Worm (Caenorhabditis elegans): Measurements from ENCODE around the gene C05B5.16.

C05B5.16 gene

DNA sequence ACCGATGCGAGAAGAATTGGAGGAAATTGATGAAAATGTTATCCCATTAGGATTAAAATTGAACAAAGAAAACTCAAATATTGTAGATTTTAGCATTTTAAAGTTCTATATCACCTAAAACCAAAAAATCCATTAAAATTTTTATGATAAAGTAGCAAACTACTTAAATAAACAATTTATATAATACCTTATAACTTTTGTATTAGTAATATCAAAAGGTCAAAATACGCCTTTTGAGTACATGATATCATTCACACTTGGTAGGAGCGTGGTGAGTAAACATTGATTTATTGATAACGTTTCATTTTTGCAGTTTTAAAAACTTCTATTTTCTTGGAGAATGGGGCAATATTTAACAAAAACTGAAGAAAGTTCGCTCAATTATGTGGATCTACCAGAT, 11.2 kb upstream of the C05B5.16 start, which contains the start of gene C05B5.5:
Gene C05B5.5, plus strand, starts transcription at position 301 of the 400 bp plus-strand sequence.
- TF ChIP-seq hnd-1 (tag; optimal IDR thresholded peaks at IDR 0.05): no peak
- no peak for TF ChIP-seq scrt-1 (GFP tag; IDR thresholded peaks at IDR 0.05)
- TF ChIP-seq ama-1 (optimal IDR thresholded peaks at IDR 0.05): no peak
- no peak for TF ChIP-seq hmbx-1 (tag; optimal IDR thresholded peaks at IDR 0.05)
- no peak for TF ChIP-seq sea-1 (GFP tag; conservative IDR thresholded peaks at IDR 0.05)
- TF ChIP-seq ets-7 (tag; optimal IDR thresholded peaks at IDR 0.05): no peak
- TF ChIP-seq ceh-36 (tag; optimal IDR thresholded peaks at IDR 0.05): no peak
- no peak for TF ChIP-seq hmg-4 (GFP tag; optimal IDR thresholded peaks at IDR 0.05)
- TF ChIP-seq pes-1 (GFP tag; IDR thresholded peaks at IDR 0.05): no peak
- TF ChIP-seq tbx-37 (GFP tag; conservative IDR thresholded peaks at IDR 0.05): no peak
- TF ChIP-seq ceh-13 (GFP tag; optimal IDR thresholded peaks at IDR 0.05): no peak
- no peak for TF ChIP-seq B0310.2 (tag; optimal IDR thresholded peaks at IDR 0.05)
- TF ChIP-seq tbx-11 (GFP tag; IDR thresholded peaks at IDR 0.05): no peak
- no peak for TF ChIP-seq aly-1 (tag; optimal IDR thresholded peaks at IDR 0.05)
- no peak for TF ChIP-seq F13C5.2 (tag; optimal IDR thresholded peaks at IDR 0.05)
- no peak for TF ChIP-seq flt-1 (GFP tag; IDR thresholded peaks at IDR 0.05)
- no peak for TF ChIP-seq tra-4 (tag; optimal IDR thresholded peaks at IDR 0.05)

DNA sequence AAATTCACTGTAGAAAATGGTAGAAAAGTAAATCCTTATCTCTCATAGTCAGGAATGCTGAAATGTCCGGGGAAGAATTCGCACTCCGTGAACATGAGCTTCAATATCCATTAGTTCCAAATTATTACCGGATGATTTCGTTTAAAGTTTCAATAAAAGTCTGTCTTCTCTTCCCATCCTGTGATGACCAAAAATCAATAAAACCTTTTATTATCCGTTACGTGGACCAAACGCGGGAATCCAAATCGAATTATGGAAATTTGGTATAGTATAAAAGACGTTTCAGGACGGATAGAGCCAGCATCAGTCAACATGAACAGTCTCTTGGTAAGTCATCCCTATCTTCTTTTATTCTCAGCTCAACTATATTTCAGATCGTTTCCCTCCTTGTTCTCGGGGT, 8.0 kb upstream of the C05B5.16 start, which contains the start of gene C05B5.11:
Gene C05B5.11, plus strand, starts transcription at position 301 of the 400 bp plus-strand sequence.
- TF ChIP-seq scrt-1 (GFP tag; IDR thresholded peaks at IDR 0.05) (no peak), tbx-11 (GFP tag; IDR thresholded peaks at IDR 0.05) (no peak), pes-1 (GFP tag; IDR thresholded peaks at IDR 0.05) (no peak), ceh-36 (tag; optimal IDR thresholded peaks at IDR 0.05) (no peak), ceh-13 (GFP tag; optimal IDR thresholded peaks at IDR 0.05) (no peak), ama-1 (optimal IDR thresholded peaks at IDR 0.05) (no peak), B0310.2 (tag; optimal IDR thresholded peaks at IDR 0.05) (no peak), tbx-37 (GFP tag; conservative IDR thresholded peaks at IDR 0.05) (no peak), flt-1 (GFP tag; IDR thresholded peaks at IDR 0.05) (no peak), hmbx-1 (tag; optimal IDR thresholded peaks at IDR 0.05) (no peak), hnd-1 (tag; optimal IDR thresholded peaks at IDR 0.05) (no peak), tra-4 (tag; optimal IDR thresholded peaks at IDR 0.05) (no peak), hmg-4 (GFP tag; optimal IDR thresholded peaks at IDR 0.05) (no peak), ets-7 (tag; optimal IDR thresholded peaks at IDR 0.05) (no peak)

DNA sequence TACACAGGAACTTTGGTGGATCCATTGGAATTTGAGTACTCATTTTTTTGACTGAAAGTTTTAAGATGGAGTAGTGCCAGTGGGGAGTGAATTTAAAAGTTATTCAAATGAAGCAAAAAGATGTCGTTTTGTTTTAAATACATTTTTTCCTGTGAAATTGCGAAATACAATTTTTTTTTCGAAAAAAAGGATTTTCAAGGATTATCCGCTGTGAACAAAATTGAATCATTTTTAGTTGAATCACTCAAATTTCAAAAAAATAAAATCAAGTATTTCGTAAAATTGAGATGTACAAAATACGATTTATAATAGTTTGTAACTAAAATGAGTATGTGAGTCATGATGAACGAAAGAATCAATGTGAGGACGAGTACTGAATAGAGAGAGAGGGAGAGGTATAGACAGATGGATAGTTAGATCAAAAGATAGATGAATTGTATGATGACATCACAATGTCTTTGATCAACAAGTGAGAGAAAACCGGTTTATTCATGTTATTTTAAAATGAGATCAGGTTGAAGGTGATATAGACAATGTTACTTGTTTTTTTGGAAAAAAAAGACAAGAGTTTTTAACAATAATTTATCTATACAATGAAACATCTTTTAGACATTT, 5.4 kb upstream of the C05B5.16 start, which contains the start of gene C05B5.8:
Gene C05B5.8, minus strand, starts transcription at position 51 of the 615 bp plus-strand sequence.
- TF ChIP-seq scrt-1 (GFP tag; IDR thresholded peaks at IDR 0.05) (no peak), hnd-1 (tag; optimal IDR thresholded peaks at IDR 0.05) (no peak), tbx-11 (GFP tag; IDR thresholded peaks at IDR 0.05) (no peak), ama-1 (optimal IDR thresholded peaks at IDR 0.05) (no peak), B0310.2 (tag; optimal IDR thresholded peaks at IDR 0.05) (no peak), pes-1 (GFP tag; IDR thresholded peaks at IDR 0.05) (no peak), hmbx-1 (tag; optimal IDR thresholded peaks at IDR 0.05) (no peak), aly-1 (tag; optimal IDR thresholded peaks at IDR 0.05) (no peak), hmg-4 (GFP tag; optimal IDR thresholded peaks at IDR 0.05) (no peak), tra-4 (tag; optimal IDR thresholded peaks at IDR 0.05) (no peak)

DNA sequence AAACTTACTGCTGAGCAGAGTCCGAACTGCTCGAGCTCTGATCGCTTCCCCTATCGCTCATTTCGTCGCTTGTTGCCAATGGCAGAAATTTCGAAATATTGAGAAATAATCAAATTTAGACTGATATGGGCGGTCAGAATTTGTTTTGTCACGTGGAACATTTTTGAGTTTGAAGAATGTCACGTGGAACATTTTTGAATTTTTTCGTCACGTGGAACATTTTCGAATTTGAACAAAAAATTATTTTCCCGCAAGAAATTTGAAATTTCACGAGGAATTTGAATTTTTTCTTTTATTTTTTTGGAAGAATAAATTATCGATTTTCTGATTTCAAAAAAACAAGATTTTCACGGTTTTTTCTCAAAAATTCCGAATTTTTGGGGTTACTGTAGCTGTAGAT, 2.1 kb upstream of the C05B5.16 start, which contains the start of gene fbxa-155:
Gene fbxa-155, minus strand, starts transcription at position 101 of the 400 bp plus-strand sequence.
- TF ChIP-seq pes-1 (GFP tag; IDR thresholded peaks at IDR 0.05) (no peak), sea-1 (GFP tag; conservative IDR thresholded peaks at IDR 0.05) (no peak), hmg-4 (GFP tag; optimal IDR thresholded peaks at IDR 0.05) (no peak), flt-1 (GFP tag; IDR thresholded peaks at IDR 0.05) (no peak), F13C5.2 (tag; optimal IDR thresholded peaks at IDR 0.05) (no peak), hmbx-1 (tag; optimal IDR thresholded peaks at IDR 0.05) (no peak), hnd-1 (tag; optimal IDR thresholded peaks at IDR 0.05) (no peak), ceh-13 (GFP tag; optimal IDR thresholded peaks at IDR 0.05) (no peak), ama-1 (optimal IDR thresholded peaks at IDR 0.05) (no peak), scrt-1 (GFP tag; IDR thresholded peaks at IDR 0.05) (no peak), tbx-37 (GFP tag; conservative IDR thresholded peaks at IDR 0.05) (no peak), aly-1 (tag; optimal IDR thresholded peaks at IDR 0.05) (no peak), ets-7 (tag; optimal IDR thresholded peaks at IDR 0.05) (no peak), ceh-36 (tag; optimal IDR thresholded peaks at IDR 0.05) (no peak), tra-4 (tag; optimal IDR thresholded peaks at IDR 0.05) (no peak), tbx-11 (GFP tag; IDR thresholded peaks at IDR 0.05) (no peak), B0310.2 (tag; optimal IDR thresholded peaks at IDR 0.05) (no peak)

DNA sequence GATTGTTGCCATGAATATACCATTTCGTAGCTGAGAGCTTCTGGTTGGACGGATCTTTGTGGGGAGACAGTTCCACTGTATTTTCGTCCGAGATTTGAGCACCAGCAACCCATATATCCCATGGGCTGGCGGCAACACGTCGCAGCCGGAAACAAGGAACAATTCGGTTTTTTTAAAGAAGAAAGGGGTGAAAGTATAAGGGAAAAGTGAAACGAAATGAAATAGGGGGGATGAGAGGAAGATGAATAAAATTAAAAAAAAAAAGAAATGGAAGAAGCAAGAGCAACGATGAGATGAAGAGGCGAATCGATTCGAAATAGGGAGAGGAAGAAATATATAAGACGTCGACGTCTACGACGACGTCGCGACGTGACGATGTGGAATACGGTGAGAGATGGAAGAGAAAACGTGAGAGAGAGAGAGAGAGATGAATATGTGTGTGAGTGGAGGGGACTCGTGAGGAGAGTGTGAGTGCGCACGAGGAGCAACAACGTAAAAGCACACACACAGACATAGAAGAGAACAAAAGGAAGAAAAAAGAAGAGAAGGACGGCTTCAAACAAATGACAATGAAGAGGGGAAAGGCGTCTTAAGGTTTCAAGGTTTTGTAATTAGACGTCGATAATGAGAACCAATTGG, 4.3 kb downstream of the C05B5.16 start, which contains the start of gene rgs-1:
Gene rgs-1, minus strand, starts transcription at position 146 of the 639 bp plus-strand sequence.
- TF ChIP-seq F13C5.2 (tag; optimal IDR thresholded peaks at IDR 0.05) (peak; percentile 17), hmbx-1 (tag; optimal IDR thresholded peaks at IDR 0.05) (no peak)

DNA sequence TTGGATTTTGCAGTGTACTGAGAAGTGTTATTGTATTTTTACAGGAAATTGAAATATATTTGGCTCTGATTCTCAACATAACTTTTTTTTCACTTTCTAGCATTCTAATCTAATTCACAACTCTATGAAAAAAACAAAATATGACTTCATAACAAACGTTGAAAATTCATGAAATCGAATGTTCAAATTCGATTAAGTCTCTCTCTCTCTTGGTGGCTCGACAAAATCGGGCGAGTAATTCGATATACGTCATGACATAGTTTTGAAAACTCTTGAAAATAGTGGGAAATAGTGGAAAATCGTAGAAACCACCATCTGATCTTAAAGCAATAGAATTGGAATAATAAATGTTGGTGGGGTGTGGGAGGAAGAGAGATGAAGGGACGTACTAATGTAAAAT, 5.8 kb downstream of the C05B5.16 start:
- no peak for TF ChIP-seq ceh-36 (tag; optimal IDR thresholded peaks at IDR 0.05)
- TF ChIP-seq ets-7 (tag; optimal IDR thresholded peaks at IDR 0.05): no peak
- TF ChIP-seq scrt-1 (GFP tag; IDR thresholded peaks at IDR 0.05): no peak
- no peak for TF ChIP-seq ama-1 (optimal IDR thresholded peaks at IDR 0.05)
- no peak for TF ChIP-seq pes-1 (GFP tag; IDR thresholded peaks at IDR 0.05)
- no peak for TF ChIP-seq sea-1 (GFP tag; conservative IDR thresholded peaks at IDR 0.05)
- no peak for TF ChIP-seq tbx-37 (GFP tag; conservative IDR thresholded peaks at IDR 0.05)
- no peak for TF ChIP-seq F13C5.2 (tag; optimal IDR thresholded peaks at IDR 0.05)
- TF ChIP-seq tbx-11 (GFP tag; IDR thresholded peaks at IDR 0.05): no peak
- TF ChIP-seq hmg-4 (GFP tag; optimal IDR thresholded peaks at IDR 0.05): no peak
- no peak for TF ChIP-seq tra-4 (tag; optimal IDR thresholded peaks at IDR 0.05)
- TF ChIP-seq aly-1 (tag; optimal IDR thresholded peaks at IDR 0.05): no peak
- TF ChIP-seq hnd-1 (tag; optimal IDR thresholded peaks at IDR 0.05): no peak
- no peak for TF ChIP-seq B0310.2 (tag; optimal IDR thresholded peaks at IDR 0.05)
- no peak for TF ChIP-seq hmbx-1 (tag; optimal IDR thresholded peaks at IDR 0.05)
- TF ChIP-seq flt-1 (GFP tag; IDR thresholded peaks at IDR 0.05): no peak
- TF ChIP-seq ceh-13 (GFP tag; optimal IDR thresholded peaks at IDR 0.05): no peak
